Fruit fly (Drosophila melanogaster): ENCODE results near the gene Ccp84Ag.

dm6 chr3R:6686428-6686827, at the start of gene Ccp84Ag:
- no peak for TF ChIP-seq CG9139 (GFP tag; optimal IDR thresholded peaks at IDR 0.05)
- no peak for TF ChIP-seq vri (GFP tag; optimal IDR thresholded peaks at IDR 0.05)
- TF ChIP-seq CG10669 (GFP tag; optimal IDR thresholded peaks at IDR 0.05) = no peak
- no peak for TF ChIP-seq CG6163 (GFP tag; IDR thresholded peaks at IDR 0.05)
- no peak for TF ChIP-seq CG31627 (GFP tag; optimal IDR thresholded peaks at IDR 0.05)
- TF ChIP-seq fd85E (GFP tag; optimal IDR thresholded peaks at IDR 0.05) = no peak
- TF ChIP-seq Hr39 (GFP tag; optimal IDR thresholded peaks at IDR 0.05) = no peak
- no peak for TF ChIP-seq CG16779 (tag; optimal IDR thresholded peaks at IDR 0.05)
- TF ChIP-seq CG11294 (GFP tag; IDR thresholded peaks at IDR 0.05) = no peak
- TF ChIP-seq CG11902 (GFP tag; optimal IDR thresholded peaks at IDR 0.05) = no peak
